Worm (Caenorhabditis elegans) whole organism, early embryonic: ENCODE results near the gene sfa-1.
"Not testable (repeated sequence)": the region's sequence is repeated elsewhere in the genome, so short reads cannot be mapped to it uniquely, and the experiment has no call there.

Experiments used
- B0310.2 ChIP-seq: sonication (generic microtip); optimal IDR thresholded peaks from 2 replicates; lab custom pipeline; 2016; ENCODE audit warnings: mild to moderate bottlenecking, missing genetic modification characterization, missing compliant biosample characterization
- aly-1 ChIP-seq: sonication (generic microtip); optimal IDR thresholded peaks from 2 replicates; lab custom pipeline; 2016; ENCODE audit warnings: missing genetic modification characterization, missing compliant biosample characterization
- ama-1 ChIP-seq: fragments of 150-350 bp; optimal IDR thresholded peaks from 2 replicates; lab custom pipeline; 2014
- ceh-13 ChIP-seq: fragments of 200-800 bp; sonication (Bioruptor generic); optimal IDR thresholded peaks from 2 replicates; lab custom pipeline; 2018; ENCODE audit warnings: mild to moderate bottlenecking, missing genetic modification characterization, missing compliant biosample characterization
- ceh-36 ChIP-seq: sonication (generic microtip); optimal IDR thresholded peaks from 2 replicates; lab custom pipeline; 2016; ENCODE audit warnings: missing genetic modification characterization, inconsistent platforms, missing compliant biosample characterization
- flt-1 ChIP-seq: fragments of 200-800 bp; sonication (Bioruptor generic); IDR thresholded peaks from 2 replicates; pipeline ENCODE4 v1.3.6; 2022; ENCODE audit warnings: missing genetic modification characterization, missing compliant biosample characterization
- hmbx-1 ChIP-seq: sonication (generic microtip); optimal IDR thresholded peaks from 2 replicates; lab custom pipeline; 2016; ENCODE audit warnings: mild to moderate bottlenecking, missing genetic modification characterization, missing compliant biosample characterization
- hmg-4 ChIP-seq: fragments of 200-800 bp; sonication (Bioruptor generic); optimal IDR thresholded peaks from 2 replicates; lab custom pipeline; 2018; ENCODE audit warnings: mild to moderate bottlenecking, missing genetic modification characterization, missing compliant biosample characterization
- scrt-1 ChIP-seq: fragments of 200-800 bp; sonication (Bioruptor generic); IDR thresholded peaks from 2 replicates; pipeline ENCODE4 v1.3.6; 2022; ENCODE audit warnings: missing genetic modification characterization, missing compliant biosample characterization
- sea-1 ChIP-seq: fragments of 200-800 bp; sonication (Bioruptor generic); conservative IDR thresholded peaks from 2 replicates; pipeline ENCODE4 v1.3.6; 2022; ENCODE audit warnings: missing genetic modification characterization, missing compliant biosample characterization
- tbx-11 ChIP-seq: fragments of 200-800 bp; sonication (Bioruptor generic); IDR thresholded peaks from 2 replicates; pipeline ENCODE4 v1.3.6; 2022; ENCODE audit warnings: missing genetic modification characterization, missing compliant biosample characterization
- tbx-37 ChIP-seq: fragments of 200-800 bp; sonication (Bioruptor generic); conservative IDR thresholded peaks from 2 replicates; pipeline ENCODE4 v1.3.6; 2022; ENCODE audit warnings: missing genetic modification reagents, missing genetic modification characterization, missing compliant biosample characterization
- tra-4 ChIP-seq: sonication (generic microtip); optimal IDR thresholded peaks from 2 replicates; lab custom pipeline; 2017; ENCODE audit warnings: missing genetic modification characterization, missing compliant biosample characterization

- not testable (repeated sequence) for TF ChIP-seq ama-1; ceh-36 (tag; lab: Kevin White, UChicago); hmg-4 (GFP tag; lab: Kevin White, UChicago); flt-1 (GFP tag; lab: Robert Waterston, UW); scrt-1 (GFP tag; lab: Robert Waterston, UW); sea-1 (GFP tag; lab: Robert Waterston, UW); tbx-37 (GFP tag; lab: Robert Waterston, UW); tra-4 (tag; lab: Kevin White, UChicago); tbx-11; aly-1 (tag; lab: Kevin White, UChicago); hmbx-1 (tag; lab: Kevin White, UChicago); B0310.2 (tag; lab: Kevin White, UChicago); ceh-13 (GFP tag; lab: Kevin White, UChicago)
These were observed 45.8 kb downstream of the sfa-1 start, which contains the start of gene Y116A8C.465 for ce11 chrIV:17064937-17065336.
